Fruit fly (Drosophila melanogaster) whole organism, pupa: ENCODE data around the gene CG34163.
A peak's percentile ranks its signal among the peaks of the same experiment; 100 is the strongest.

Experiments used
- CG10348 ChIP-seq: fragments of 200-800 bp; sonication (Bioruptor generic); IDR thresholded peaks from 2 replicates; pipeline ENCODE4 v1.3.6; 2022; ENCODE audit warnings: missing biosample characterization, missing genetic modification characterization
- CG12605 ChIP-seq: fragments of 200-800 bp; sonication (Bioruptor generic); IDR thresholded peaks from 2 replicates; pipeline ENCODE4 v1.3.6; 2022; ENCODE audit warnings: missing biosample characterization, missing genetic modification characterization
- CG13204 ChIP-seq: fragments of 200-800 bp; sonication (Bioruptor generic); optimal IDR thresholded peaks from 2 replicates; lab custom pipeline; 2018; ENCODE audit warnings: missing biosample characterization, mild to moderate bottlenecking, missing genetic modification characterization, moderate library complexity
- CG14655 ChIP-seq: fragments of 200-800 bp; sonication (Bioruptor generic); optimal IDR thresholded peaks from 3 replicates; lab custom pipeline; 2017; ENCODE audit warnings: mild to moderate bottlenecking, missing biosample characterization, missing genetic modification reagents, missing genetic modification characterization
- CG15710 ChIP-seq: fragments of 200-800 bp; sonication (Bioruptor generic); optimal IDR thresholded peaks from 2 replicates; lab custom pipeline; 2018; ENCODE audit warnings: missing biosample characterization, mild to moderate bottlenecking, missing genetic modification characterization, moderate library complexity
- CG17806 ChIP-seq: fragments of 200-800 bp; sonication (Bioruptor generic); optimal IDR thresholded peaks from 2 replicates; lab custom pipeline; 2018; ENCODE audit warnings: missing biosample characterization, mild to moderate bottlenecking, missing genetic modification characterization, moderate library complexity
- CG32121 ChIP-seq: fragments of 200-800 bp; sonication (Bioruptor generic); IDR thresholded peaks from 2 replicates; pipeline ENCODE4 v1.3.6; 2022; ENCODE audit warnings: missing biosample characterization, missing genetic modification characterization
- CG34367 ChIP-seq: fragments of 200-800 bp; sonication (Bioruptor generic); optimal IDR thresholded peaks from 2 replicates; lab custom pipeline; 2018; ENCODE audit warnings: missing biosample characterization, mild to moderate bottlenecking, missing genetic modification characterization
- CG4496 ChIP-seq: fragments of 200-800 bp; sonication (Bioruptor generic); IDR thresholded peaks from 3 replicates; pipeline ENCODE4 v1.3.6; 2022; ENCODE audit warnings: missing biosample characterization, missing genetic modification characterization
- CG8159 ChIP-seq: fragments of 200-800 bp; sonication (Bioruptor generic); optimal IDR thresholded peaks from 3 replicates; lab custom pipeline; 2018; ENCODE audit warnings: missing biosample characterization, mild to moderate bottlenecking, missing genetic modification characterization, moderate library complexity
- CG8301 ChIP-seq: fragments of 200-800 bp; sonication (Bioruptor generic); optimal IDR thresholded peaks from 2 replicates; lab custom pipeline; 2018; ENCODE audit warnings: missing biosample characterization, mild to moderate bottlenecking, missing genetic modification characterization
- CG9948 ChIP-seq: fragments of 200-800 bp; sonication (Bioruptor generic); optimal IDR thresholded peaks from 2 replicates; lab custom pipeline; 2018; ENCODE audit warnings: missing biosample characterization, mild to moderate bottlenecking, missing genetic modification characterization, moderate library complexity
- D1 ChIP-seq: fragments of 200-800 bp; sonication (Bioruptor generic); optimal IDR thresholded peaks from 2 replicates; lab custom pipeline; 2018; ENCODE audit warnings: missing biosample characterization, mild to moderate bottlenecking, missing genetic modification characterization, moderate library complexity
- EcR ChIP-seq: fragments of 200-800 bp; sonication (Bioruptor generic); optimal IDR thresholded peaks from 3 replicates; lab custom pipeline; 2019; ENCODE audit warnings: missing biosample characterization, missing genetic modification characterization, mild to moderate bottlenecking, moderate library complexity, missing genetic modification reagents
- Ets98B ChIP-seq: fragments of 200-800 bp; sonication (Bioruptor generic); IDR thresholded peaks from 2 replicates; pipeline ENCODE4 v1.3.6; 2022; ENCODE audit warnings: missing biosample characterization, missing genetic modification characterization
- Pif1A ChIP-seq: fragments of 200-800 bp; sonication (Bioruptor generic); optimal IDR thresholded peaks from 3 replicates; lab custom pipeline; 2016; ENCODE audit warnings: missing biosample characterization, missing genetic modification characterization
- Pif1B ChIP-seq: fragments of 200-800 bp; sonication (Bioruptor generic); optimal IDR thresholded peaks from 3 replicates; lab custom pipeline; 2016; ENCODE audit warnings: missing biosample characterization, missing genetic modification characterization
- Snoo ChIP-seq: fragments of 200-800 bp; sonication (Bioruptor generic); optimal IDR thresholded peaks from 3 replicates; lab custom pipeline; 2017; ENCODE audit warnings: missing biosample characterization, mild to moderate bottlenecking, missing genetic modification characterization, inconsistent platforms
- fd96Ca ChIP-seq: fragments of 200-800 bp; sonication (Bioruptor generic); IDR thresholded peaks from 3 replicates; pipeline ENCODE4 v1.3.6; 2022; ENCODE audit warnings: missing biosample characterization, missing genetic modification characterization
- gl ChIP-seq: fragments of 200-800 bp; sonication (Bioruptor generic); optimal IDR thresholded peaks from 2 replicates; lab custom pipeline; 2018; ENCODE audit warnings: missing biosample characterization, mild to moderate bottlenecking, missing genetic modification characterization
- rn ChIP-seq: fragments of 200-800 bp; sonication (Bioruptor generic); IDR thresholded peaks from 2 replicates; pipeline ENCODE4 v1.3.6; 2022; ENCODE audit warnings: missing biosample characterization, missing genetic modification characterization

Gene CG34163

DNA sequence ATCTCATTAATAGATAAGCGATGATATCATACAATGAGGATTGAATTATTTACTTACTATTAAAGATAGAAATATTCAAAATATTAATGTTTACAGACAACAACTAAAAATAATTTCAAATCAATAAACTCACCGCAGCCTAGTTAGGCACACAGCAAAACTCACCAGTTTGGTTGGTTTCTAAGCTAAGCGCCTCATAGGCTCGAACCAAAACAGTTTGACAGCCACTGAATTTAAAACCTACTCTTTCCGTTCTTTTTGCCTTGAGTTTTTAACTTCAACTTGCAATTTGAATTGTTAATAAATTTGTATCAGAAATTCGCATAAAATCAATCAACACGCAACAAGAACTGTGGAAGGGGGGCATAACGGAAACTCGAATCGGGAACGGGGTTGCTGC, 39.6 kb upstream of the CG34163 start:
- TF ChIP-seq Snoo (tag; lab: Kevin White, UChicago) (no peak), CG14655 (no peak), Pif1A (no peak), rn (no peak), fd96Ca (GFP tag; lab: Robert Waterston, UW) (no peak), CG32121 (no peak), Pif1B (no peak), CG34367 (no peak), CG15710 (tag; lab: Kevin White, UChicago) (no peak), CG8301 (tag; lab: Kevin White, UChicago) (no peak), CG8159 (tag; lab: Kevin White, UChicago) (no peak), CG13204 (GFP tag; lab: Kevin White, UChicago) (no peak), EcR (GFP tag; lab: Kevin White, UChicago) (no peak)

DNA sequence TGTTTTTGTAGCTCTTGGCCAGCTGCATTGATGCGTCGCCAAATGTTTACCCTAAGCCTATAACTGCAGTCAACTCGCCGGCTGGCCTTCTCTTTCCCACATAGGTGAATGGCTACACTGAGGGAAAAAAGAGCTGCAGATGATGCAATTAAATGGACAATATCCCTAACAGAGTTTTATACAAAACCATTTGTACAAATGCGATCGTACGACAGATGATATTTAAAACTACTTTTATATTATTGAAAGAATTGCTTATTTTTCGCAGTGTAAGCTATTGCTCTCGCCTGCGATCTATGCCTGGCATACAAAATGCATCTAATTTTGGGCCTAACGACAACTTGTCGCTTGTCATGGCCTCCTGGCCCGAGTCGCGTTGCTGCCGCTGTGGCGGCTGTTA, 38.2 kb upstream of the CG34163 start:
- TF ChIP-seq CG8301 (tag; lab: Kevin White, UChicago) (peak; percentile 87), Pif1B (peak; percentile 48), CG14655 (peak; percentile 85), Snoo (tag; lab: Kevin White, UChicago) (peak; percentile 36), fd96Ca (GFP tag; lab: Robert Waterston, UW) (peak; percentile 94), CG13204 (GFP tag; lab: Kevin White, UChicago) (peak; percentile 48), CG9948 (peak; percentile 67), rn (peak; percentile 89), CG34367 (peak; percentile 68), EcR (GFP tag; lab: Kevin White, UChicago) (no peak), Ets98B (GFP tag; lab: Robert Waterston, UW) (peak; percentile 94), Pif1A (peak; percentile 80), CG4496 (GFP tag; lab: Robert Waterston, UW) (peak; percentile 95), CG10348 (peak; percentile 75), CG8159 (tag; lab: Kevin White, UChicago) (peak; percentile 34), CG17806 (peak; percentile 44), D1 (no peak), CG12605 (peak; percentile 89), CG32121 (peak; percentile 94), CG15710 (tag; lab: Kevin White, UChicago) (peak; percentile 57), gl (tag; lab: Kevin White, UChicago) (no peak)

DNA sequence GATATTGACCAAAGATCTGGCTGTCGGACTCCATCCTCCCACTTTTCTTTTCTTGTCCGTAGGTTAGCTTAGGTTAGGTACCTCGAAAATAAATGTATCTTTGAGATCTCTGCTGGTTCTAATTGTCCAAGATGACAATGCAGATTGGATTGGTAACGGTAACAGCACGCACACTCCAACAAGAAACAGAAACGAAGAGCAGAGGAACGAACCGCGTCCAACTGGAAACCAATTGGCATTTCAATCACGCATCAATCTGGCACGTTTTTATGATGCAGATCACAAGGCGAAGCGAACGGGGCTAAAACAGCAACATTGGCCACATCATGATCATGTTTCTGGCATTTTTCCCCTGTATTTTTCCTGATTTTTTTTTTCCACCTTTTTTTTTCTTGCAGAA, 32.2 kb upstream of the CG34163 start:
- TF ChIP-seq Ets98B (GFP tag; lab: Robert Waterston, UW) (no peak), CG8159 (tag; lab: Kevin White, UChicago) (no peak), CG13204 (GFP tag; lab: Kevin White, UChicago) (no peak), CG14655 (no peak), CG17806 (no peak), Snoo (tag; lab: Kevin White, UChicago) (no peak), EcR (GFP tag; lab: Kevin White, UChicago) (no peak), CG34367 (no peak), CG8301 (tag; lab: Kevin White, UChicago) (no peak), D1 (no peak), CG15710 (tag; lab: Kevin White, UChicago) (no peak), CG4496 (GFP tag; lab: Robert Waterston, UW) (no peak), CG12605 (no peak), Pif1B (no peak), fd96Ca (GFP tag; lab: Robert Waterston, UW) (no peak), CG32121 (no peak), rn (no peak), CG10348 (no peak), gl (tag; lab: Kevin White, UChicago) (no peak), Pif1A (no peak)

DNA sequence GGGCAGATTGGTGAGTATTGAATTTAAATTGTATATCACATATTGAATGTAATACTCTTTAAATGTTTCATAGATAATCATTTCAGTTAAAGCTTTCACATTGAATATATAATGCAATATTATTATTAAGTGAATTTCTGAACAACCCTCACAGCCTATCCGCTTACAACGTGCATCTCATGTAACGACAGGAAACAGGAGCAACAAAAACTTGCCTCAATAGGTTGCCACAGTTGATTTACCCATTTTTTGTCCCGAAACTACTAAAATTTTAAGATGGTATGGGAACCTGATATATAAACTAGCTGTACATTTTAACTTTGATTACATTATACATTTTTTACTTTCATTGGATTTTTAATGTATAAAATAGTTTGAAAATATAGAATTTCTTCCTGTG, 29.3 kb upstream of the CG34163 start:
- TF ChIP-seq CG32121 (no peak), CG10348 (no peak), CG17806 (no peak), CG14655 (peak; percentile 32), CG8159 (tag; lab: Kevin White, UChicago) (peak; percentile 18), Pif1B (no peak), Pif1A (peak; percentile 10)

DNA sequence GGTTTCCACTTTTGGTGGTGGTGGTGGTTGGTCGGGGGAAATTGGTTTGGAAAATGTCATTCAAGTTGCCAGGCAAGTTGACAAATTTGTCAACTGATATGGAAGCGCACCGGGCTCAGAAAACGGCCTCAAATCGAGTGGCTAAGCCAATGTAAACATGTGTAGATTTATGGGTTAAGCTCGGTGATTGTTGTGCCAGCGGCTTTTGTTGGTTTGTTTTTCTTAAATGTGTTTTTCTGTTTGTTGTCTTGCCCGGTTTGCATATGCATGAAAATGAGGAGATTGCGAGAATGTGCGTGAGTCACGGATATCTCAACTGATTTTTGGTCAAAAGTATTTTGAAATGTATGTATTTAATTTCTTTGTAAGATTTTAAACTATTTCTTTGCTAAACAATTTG, 27.2 kb upstream of the CG34163 start:
- TF ChIP-seq CG9948, result no peak

DNA sequence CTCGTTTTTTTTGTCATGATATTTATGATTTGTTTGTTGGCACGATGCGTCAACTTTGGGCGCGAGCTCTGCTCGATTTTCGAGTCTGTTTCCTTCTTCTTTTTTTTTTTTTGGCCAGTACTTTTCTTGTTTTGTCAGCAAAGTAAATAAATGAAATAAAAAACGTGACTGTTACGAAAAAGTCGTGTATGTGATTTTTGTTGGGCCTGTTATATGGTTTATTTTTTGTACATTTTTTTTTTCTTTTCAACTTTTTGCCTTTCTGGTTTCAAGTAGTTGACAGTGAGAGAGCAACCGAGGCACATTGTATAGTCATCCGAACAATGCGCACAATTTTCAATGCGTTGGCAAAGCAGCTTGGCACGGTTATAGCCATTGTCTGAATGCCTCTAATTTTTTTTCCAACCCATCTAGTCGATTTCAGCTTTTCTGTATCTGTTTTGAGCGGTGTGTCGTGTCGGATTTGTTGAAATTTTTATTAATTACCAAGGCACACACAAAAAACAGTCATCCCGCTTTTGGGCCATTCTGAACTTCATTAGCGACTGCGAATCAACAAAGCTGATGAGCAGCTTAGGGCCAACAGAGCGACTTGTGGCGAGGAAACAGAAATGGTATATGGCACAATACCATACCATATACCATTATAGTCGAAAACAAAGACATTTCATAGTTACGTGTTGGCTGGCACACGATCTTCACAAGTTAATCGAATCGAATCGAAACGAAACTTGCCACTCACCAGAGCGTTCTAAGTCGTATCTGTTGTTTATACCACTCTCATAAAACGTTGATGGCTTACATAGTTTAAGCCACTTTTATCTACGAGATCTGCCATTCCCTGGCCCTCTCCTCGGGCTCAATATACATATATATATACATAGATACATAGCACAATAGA, 24.4 kb upstream of the CG34163 start:
- TF ChIP-seq CG10348 (no peak), Snoo (tag; lab: Kevin White, UChicago) (no peak), Pif1A (peak; percentile 21), CG8301 (tag; lab: Kevin White, UChicago) (no peak)
